Worm (Caenorhabditis elegans) whole organism, late embryonic: ENCODE measurements around the gene sru-38.

Source experiments
- C08G9.2 ChIP-seq: sonication (generic microtip); optimal IDR thresholded peaks from 2 replicates; lab custom pipeline; 2016; ENCODE audit warnings: mild to moderate bottlenecking, missing genetic modification characterization, moderate library complexity, missing compliant biosample characterization
- C38D4.7 ChIP-seq: fragments of 200-800 bp; sonication (Bioruptor generic); optimal IDR thresholded peaks from 2 replicates; lab custom pipeline; 2018; ENCODE audit warnings: mild to moderate bottlenecking, missing genetic modification characterization, moderate library complexity, missing compliant biosample characterization
- F13H6.1 ChIP-seq: sonication (generic microtip); optimal IDR thresholded peaks from 2 replicates; lab custom pipeline; 2016; ENCODE audit warnings: missing genetic modification characterization, missing compliant biosample characterization
- K02D7.2 ChIP-seq: sonication (generic microtip); optimal IDR thresholded peaks from 2 replicates; lab custom pipeline; 2017; ENCODE audit warnings: mild to moderate bottlenecking, missing genetic modification characterization, missing compliant biosample characterization
- K09A11.1 ChIP-seq: sonication (generic microtip); optimal IDR thresholded peaks from 2 replicates; lab custom pipeline; 2017; ENCODE audit warnings: antibody characterized with exemption, mild to moderate bottlenecking, missing genetic modification characterization, missing compliant biosample characterization; ENCODE audit not compliant: insufficient read depth
- T23F11.4 ChIP-seq: fragments of 200-800 bp; sonication (Bioruptor generic); optimal IDR thresholded peaks from 2 replicates; lab custom pipeline; 2018; ENCODE audit warnings: mild to moderate bottlenecking, missing genetic modification characterization, missing compliant biosample characterization
- ama-1 ChIP-seq: fragments of 150-350 bp; optimal IDR thresholded peaks from 2 replicates; lab custom pipeline; 2014
- ceh-18 ChIP-seq: sonication (generic microtip); optimal IDR thresholded peaks from 2 replicates; lab custom pipeline; 2016; ENCODE audit warnings: missing genetic modification characterization, missing compliant biosample characterization
- ceh-2 ChIP-seq: sonication (generic microtip); optimal IDR thresholded peaks from 2 replicates; lab custom pipeline; 2016; ENCODE audit warnings: missing genotype, missing genetic modification characterization, missing compliant biosample characterization
- ceh-30 ChIP-seq: fragments of 150-350 bp; optimal IDR thresholded peaks from 2 replicates; lab custom pipeline; 2014; ENCODE audit warnings: missing biosample characterization, missing genetic modification characterization
- ceh-31 ChIP-seq: sonication (generic microtip); optimal IDR thresholded peaks from 2 replicates; lab custom pipeline; 2016; ENCODE audit warnings: missing genetic modification characterization, missing compliant biosample characterization
- ceh-34 ChIP-seq: sonication (generic microtip); optimal IDR thresholded peaks from 2 replicates; lab custom pipeline; 2016; ENCODE audit warnings: mild to moderate bottlenecking, missing genetic modification characterization, missing compliant biosample characterization
- ceh-6 ChIP-seq: fragments of 200-800 bp; sonication (Bioruptor generic); optimal IDR thresholded peaks from 2 replicates; lab custom pipeline; 2018; ENCODE audit warnings: mild to moderate bottlenecking, missing genetic modification characterization, missing compliant biosample characterization
- ets-4 ChIP-seq: sonication (generic microtip); optimal IDR thresholded peaks from 2 replicates; lab custom pipeline; 2016; ENCODE audit warnings: missing genetic modification characterization, missing compliant biosample characterization
- eyg-1 ChIP-seq: sonication (generic microtip); optimal IDR thresholded peaks from 2 replicates; lab custom pipeline; 2016; ENCODE audit warnings: missing genotype, missing genetic modification characterization, missing compliant biosample characterization
- fax-1 ChIP-seq: sonication (generic microtip); optimal IDR thresholded peaks from 2 replicates; lab custom pipeline; 2016; ENCODE audit warnings: missing genotype, missing genetic modification characterization, missing compliant biosample characterization
- fkh-10 ChIP-seq: fragments of 150-350 bp; optimal IDR thresholded peaks from 2 replicates; lab custom pipeline; 2014; ENCODE audit warnings: missing biosample characterization, missing genetic modification reagents, missing genetic modification characterization
- gmeb-2 ChIP-seq: sonication (generic microtip); optimal IDR thresholded peaks from 2 replicates; lab custom pipeline; 2016; ENCODE audit warnings: missing genetic modification characterization, inconsistent platforms, missing compliant biosample characterization
- hlh-13 ChIP-seq: fragments of 200-800 bp; sonication (Bioruptor generic); optimal IDR thresholded peaks from 2 replicates; lab custom pipeline; 2018; ENCODE audit warnings: mild to moderate bottlenecking, missing genetic modification characterization, missing compliant biosample characterization
- hlh-15 ChIP-seq: sonication (generic microtip); optimal IDR thresholded peaks from 2 replicates; lab custom pipeline; 2016; ENCODE audit warnings: missing genetic modification characterization, missing compliant biosample characterization
- hlh-30 ChIP-seq: sonication (generic microtip); optimal IDR thresholded peaks from 2 replicates; lab custom pipeline; 2017; ENCODE audit warnings: antibody characterized with exemption, missing genetic modification characterization, missing compliant biosample characterization; ENCODE audit not compliant: insufficient read depth
- hlh-6 ChIP-seq: sonication (generic microtip); optimal IDR thresholded peaks from 2 replicates; lab custom pipeline; 2016; ENCODE audit warnings: missing genotype, missing genetic modification characterization, missing compliant biosample characterization
- lim-6 ChIP-seq: sonication (generic microtip); optimal IDR thresholded peaks from 2 replicates; lab custom pipeline; 2016; ENCODE audit warnings: missing genetic modification characterization, missing compliant biosample characterization
- lin-11 ChIP-seq: fragments of 200-800 bp; sonication (Bioruptor generic); optimal IDR thresholded peaks from 2 replicates; lab custom pipeline; 2018; ENCODE audit warnings: mild to moderate bottlenecking, missing genetic modification characterization, missing compliant biosample characterization
- nfya-1 ChIP-seq: sonication (generic microtip); optimal IDR thresholded peaks from 2 replicates; lab custom pipeline; 2017; ENCODE audit warnings: missing genetic modification characterization, mild to moderate bottlenecking, missing compliant biosample characterization, antibody characterized with exemption, moderate library complexity
- nhr-11 ChIP-seq: fragments of 150-350 bp; optimal IDR thresholded peaks from 2 replicates; lab custom pipeline; 2014; ENCODE audit warnings: missing biosample characterization, missing genetic modification characterization
- nhr-232 ChIP-seq: sonication (generic microtip); optimal IDR thresholded peaks from 2 replicates; lab custom pipeline; 2016; ENCODE audit warnings: missing genetic modification characterization, missing compliant biosample characterization
- npax-4 ChIP-seq: sonication (generic microtip); optimal IDR thresholded peaks from 2 replicates; lab custom pipeline; 2016; ENCODE audit warnings: missing genetic modification characterization, missing compliant biosample characterization
- pag-3 ChIP-seq: sonication (generic microtip); optimal IDR thresholded peaks from 2 replicates; lab custom pipeline; 2016; ENCODE audit warnings: missing compliant biosample characterization, missing genetic modification characterization, borderline replicate concordance
- pax-1 ChIP-seq: fragments of 150-350 bp; optimal IDR thresholded peaks from 2 replicates; lab custom pipeline; 2014; ENCODE audit warnings: missing biosample characterization, missing genetic modification characterization
- pha-4 ChIP-seq: fragments of 150-350 bp; optimal IDR thresholded peaks from 2 replicates; lab custom pipeline; 2018; ENCODE audit warnings: missing biosample characterization, missing genetic modification reagents, missing genetic modification characterization
- pqm-1 ChIP-seq: sonication (generic microtip); optimal IDR thresholded peaks from 2 replicates; lab custom pipeline; 2016; ENCODE audit warnings: missing genetic modification characterization, missing compliant biosample characterization
- ref-2 ChIP-seq: sonication (generic microtip); optimal IDR thresholded peaks from 2 replicates; lab custom pipeline; 2016; ENCODE audit warnings: missing genetic modification characterization, missing compliant biosample characterization
- rnt-1 ChIP-seq: sonication (generic microtip); optimal IDR thresholded peaks from 2 replicates; lab custom pipeline; 2016; ENCODE audit warnings: missing genetic modification characterization, missing compliant biosample characterization
- sdc-2 ChIP-seq: sonication (generic microtip); optimal IDR thresholded peaks from 2 replicates; lab custom pipeline; 2016; ENCODE audit warnings: missing genotype, missing genetic modification characterization, missing compliant biosample characterization
- tbx-2 ChIP-seq: sonication (generic microtip); optimal IDR thresholded peaks from 2 replicates; lab custom pipeline; 2016; ENCODE audit warnings: missing genetic modification characterization, missing compliant biosample characterization
- tbx-7 ChIP-seq: sonication (generic microtip); optimal IDR thresholded peaks from 2 replicates; lab custom pipeline; 2016; ENCODE audit warnings: missing genotype, missing genetic modification characterization, missing compliant biosample characterization
- ttx-3 ChIP-seq: sonication (generic microtip); optimal IDR thresholded peaks from 2 replicates; lab custom pipeline; 2016; ENCODE audit warnings: missing genetic modification reagents, missing genetic modification characterization, missing compliant biosample characterization
- unc-3 ChIP-seq, 2 experiments: fragments of 200-800 bp in 1 of 2; sonication (Bioruptor generic) in 1 of 2; sonication (generic microtip) in 1 of 2; conservative IDR thresholded peaks in 1 of 2; optimal IDR thresholded peaks in 1 of 2; 2 replicates each; pipeline versions ENCODE4 v1.3.6 to Lab custom; 2016 to 2022; ENCODE audit warnings: missing compliant biosample characterization in 2 of 2, missing genetic modification characterization in 2 of 2, missing genetic modification reagents in 1 of 2
- unc-55 ChIP-seq: sonication (generic microtip); optimal IDR thresholded peaks from 2 replicates; lab custom pipeline; 2017; ENCODE audit warnings: missing biosample characterization, missing genetic modification reagents, missing genetic modification characterization
- unc-86 ChIP-seq: sonication (generic microtip); optimal IDR thresholded peaks from 2 replicates; lab custom pipeline; 2016; ENCODE audit warnings: missing genetic modification characterization, missing compliant biosample characterization
- zip-5 ChIP-seq: sonication (generic microtip); optimal IDR thresholded peaks from 2 replicates; lab custom pipeline; 2016; ENCODE audit warnings: missing genetic modification characterization, missing compliant biosample characterization

The sru-38 gene

ce11 chrV:9789657-9790261 is 46.1 kb downstream of the sru-38 start, which contains the start of gene ztf-7:
TSS of gene ztf-7 (minus strand) at chrV:9789707.
- no peak for TF ChIP-seq hlh-6 (tag; lab: Kevin White, UChicago)
- TF ChIP-seq ceh-31 (tag; lab: Kevin White, UChicago), result peak; percentile 80
- TF ChIP-seq ceh-30, result peak; percentile 42
- no peak for TF ChIP-seq C38D4.7 (GFP tag; lab: Kevin White, UChicago)
- no peak for TF ChIP-seq pax-1 (tag; lab: Kevin White, UChicago)
- TF ChIP-seq ceh-18 (tag; lab: Kevin White, UChicago), result peak; percentile 89
- TF ChIP-seq ttx-3, result no peak
- no peak for TF ChIP-seq fkh-10
- no peak for TF ChIP-seq unc-86 (tag; lab: Kevin White, UChicago)
- TF ChIP-seq C08G9.2 (tag; lab: Kevin White, UChicago), result no peak
- no peak for TF ChIP-seq sdc-2 (tag; lab: Kevin White, UChicago)
- TF ChIP-seq ets-4 (tag; lab: Kevin White, UChicago), result peak; percentile 35
- TF ChIP-seq nhr-11 (tag; lab: Kevin White, UChicago), result no peak
- TF ChIP-seq ref-2 (tag; lab: Kevin White, UChicago), result no peak
- TF ChIP-seq zip-5 (tag; lab: Kevin White, UChicago), result no peak
- TF ChIP-seq unc-3 (GFP tag; conservative IDR thresholded peaks at IDR 0.05; lab: Robert Waterston, UW), result no peak
- TF ChIP-seq unc-3 (tag; optimal IDR thresholded peaks at IDR 0.05; lab: Kevin White, UChicago), result no peak
- peak; percentile 80 for TF ChIP-seq nfya-1
- TF ChIP-seq ama-1 (lab: Kevin White, UChicago), result no peak
- TF ChIP-seq hlh-30, result peak; percentile 99
- TF ChIP-seq ceh-2, result no peak
- peak; percentile 74 for TF ChIP-seq unc-55 (GFP tag; lab: Kevin White, UChicago)
- no peak for TF ChIP-seq hlh-15 (tag; lab: Kevin White, UChicago)
- no peak for TF ChIP-seq eyg-1 (tag; lab: Kevin White, UChicago)
- peak; percentile 65 for TF ChIP-seq rnt-1 (tag; lab: Kevin White, UChicago)
- no peak for TF ChIP-seq tbx-7 (tag; lab: Kevin White, UChicago)
- TF ChIP-seq hlh-13, result no peak
- no peak for TF ChIP-seq pag-3 (tag; lab: Kevin White, UChicago)
- TF ChIP-seq pqm-1 (tag; lab: Kevin White, UChicago), result no peak
- TF ChIP-seq fax-1 (tag; lab: Kevin White, UChicago), result no peak
- TF ChIP-seq lim-6 (tag; lab: Kevin White, UChicago), result no peak
- no peak for TF ChIP-seq gmeb-2
- no peak for TF ChIP-seq F13H6.1 (tag; lab: Kevin White, UChicago)
- TF ChIP-seq ceh-34 (tag; lab: Kevin White, UChicago), result peak; percentile 4
- TF ChIP-seq K09A11.1 (tag; lab: Kevin White, UChicago), result no peak
- no peak for TF ChIP-seq nhr-232
- peak; percentile 68 for TF ChIP-seq tbx-2
- no peak for TF ChIP-seq K02D7.2
- no peak for TF ChIP-seq T23F11.4 (GFP tag; lab: Kevin White, UChicago)
- no peak for TF ChIP-seq ceh-6 (GFP tag; lab: Kevin White, UChicago)

- TF ChIP-seq nhr-232 (no peak), lin-11 (tag; lab: Kevin White, UChicago) (no peak), ceh-6 (GFP tag; lab: Kevin White, UChicago) (no peak), nhr-11 (tag; lab: Kevin White, UChicago) (no peak), K02D7.2 (no peak), ceh-34 (tag; lab: Kevin White, UChicago) (no peak), tbx-7 (tag; lab: Kevin White, UChicago) (no peak), nfya-1 (no peak), pha-4 (no peak), ama-1 (lab: Kevin White, UChicago) (no peak), npax-4 (tag; lab: Kevin White, UChicago) (no peak), gmeb-2 (no peak)
- TF ChIP-seq, all 69 proteins: peak for 0
Observed at ce11 chrV:9786721-9787131, 49.1 kb downstream of the sru-38 start, which contains the start of gene F46B6.6. TSS of gene F46B6.6 (minus strand) at chrV:9786868.
